Worm (Caenorhabditis elegans) whole organism, L1 larva: ENCODE data around the gene cct-7.
A peak's percentile ranks its signal among the peaks of the same experiment; 100 is the strongest.

Experiments
- Y116A8C.19 ChIP-seq: sonication (generic microtip); optimal IDR thresholded peaks from 2 replicates; lab custom pipeline; 2016; ENCODE audit warnings: missing compliant biosample characterization, missing genetic modification characterization, borderline replicate concordance
- aha-1 ChIP-seq: fragments of 150-350 bp; optimal IDR thresholded peaks from 2 replicates; lab custom pipeline; 2014; ENCODE audit warnings: missing biosample characterization, missing genetic modification characterization
- aly-2 ChIP-seq: fragments of 150-350 bp; optimal IDR thresholded peaks from 2 replicates; lab custom pipeline; 2014; ENCODE audit warnings: missing biosample characterization, missing genetic modification characterization
- ama-1 ChIP-seq: fragments of 150-350 bp; optimal IDR thresholded peaks from 2 replicates; lab custom pipeline; 2014
- ceh-63 ChIP-seq: fragments of 200-800 bp; sonication (Bioruptor generic); optimal IDR thresholded peaks from 2 replicates; lab custom pipeline; 2018; ENCODE audit warnings: mild to moderate bottlenecking, missing genetic modification characterization, missing compliant biosample characterization
- ceh-8 ChIP-seq: fragments of 200-800 bp; sonication (Bioruptor generic); optimal IDR thresholded peaks from 2 replicates; lab custom pipeline; 2018; ENCODE audit warnings: mild to moderate bottlenecking, missing genetic modification characterization, moderate library complexity, missing compliant biosample characterization
- ceh-88 ChIP-seq: fragments of 200-800 bp; sonication (Bioruptor generic); IDR thresholded peaks from 2 replicates; pipeline ENCODE4 v1.3.6; 2022; ENCODE audit warnings: missing genetic modification characterization, missing compliant biosample characterization
- ceh-90 ChIP-seq: sonication (generic microtip); optimal IDR thresholded peaks from 2 replicates; lab custom pipeline; 2016; ENCODE audit warnings: missing genetic modification characterization, missing compliant biosample characterization
- ces-1 ChIP-seq: fragments of 150-350 bp; optimal IDR thresholded peaks from 2 replicates; lab custom pipeline; 2014; ENCODE audit warnings: missing biosample characterization, missing genetic modification reagents, missing genetic modification characterization
- dpl-1 ChIP-seq, 3 experiments: fragments of 150-350 bp in 2 of 3; sonication (generic microtip) in 1 of 3; optimal IDR thresholded peaks; 2 replicates each; lab custom pipeline; 2014 to 2017; ENCODE audit warnings: missing biosample characterization in 3 of 3, missing genetic modification characterization in 3 of 3, missing genetic modification reagents in 3 of 3
- efl-1 ChIP-seq, 4 experiments: fragments of 150-350 bp; optimal IDR thresholded peaks in 3 of 4; peaks in 1 of 4; 1 replicate in 1 of 4; 2 replicates in 3 of 4; lab custom pipeline; 2014; ENCODE audit warnings: missing biosample characterization in 2 of 4, missing genetic modification characterization in 2 of 4, missing genetic modification reagents in 2 of 4
- efl-3 ChIP-seq: fragments of 200-800 bp; sonication (Bioruptor generic); optimal IDR thresholded peaks from 2 replicates; lab custom pipeline; 2018; ENCODE audit warnings: mild to moderate bottlenecking, missing genetic modification characterization, missing compliant biosample characterization
- egl-13 ChIP-seq: sonication (generic microtip); optimal IDR thresholded peaks from 2 replicates; lab custom pipeline; 2016; ENCODE audit warnings: missing genotype, missing genetic modification reagents, missing genetic modification characterization, missing compliant biosample characterization
- elt-2 ChIP-seq: sonication (generic microtip); optimal IDR thresholded peaks from 2 replicates; lab custom pipeline; 2016; ENCODE audit warnings: missing genetic modification characterization, mild to moderate bottlenecking, inconsistent platforms, missing compliant biosample characterization, missing genetic modification reagents
- elt-3 ChIP-seq, 6 experiments: fragments of 150-350 bp in 1 of 6; sonication (generic microtip); optimal IDR thresholded peaks; 2 replicates each; lab custom pipeline; 2017 to 2018; ENCODE audit warnings: missing biosample characterization in 6 of 6, missing genetic modification characterization in 6 of 6, inconsistent platforms in 1 of 6
- ets-5 ChIP-seq: fragments of 200-800 bp; sonication (Bioruptor generic); IDR thresholded peaks from 2 replicates; pipeline ENCODE4 v1.3.6; 2022; ENCODE audit warnings: missing genetic modification characterization, missing compliant biosample characterization
- fkh-8 ChIP-seq: sonication (generic microtip); optimal IDR thresholded peaks from 2 replicates; lab custom pipeline; 2016; ENCODE audit warnings: mild to moderate bottlenecking, missing genetic modification characterization, missing compliant biosample characterization
- fos-1 ChIP-seq: fragments of 150-350 bp; optimal IDR thresholded peaks from 2 replicates; lab custom pipeline; 2014; ENCODE audit warnings: missing biosample characterization, missing genetic modification characterization
- grh-1 ChIP-seq: fragments of 200-800 bp; sonication (Bioruptor generic); IDR thresholded peaks from 2 replicates; pipeline ENCODE4 v1.3.6; 2022; ENCODE audit warnings: missing genetic modification reagents, missing genetic modification characterization, missing compliant biosample characterization
- hlh-17 ChIP-seq: fragments of 200-800 bp; sonication (Bioruptor generic); optimal IDR thresholded peaks from 2 replicates; lab custom pipeline; 2018; ENCODE audit warnings: missing genetic modification characterization, mild to moderate bottlenecking, missing compliant biosample characterization, moderate library complexity, borderline replicate concordance
- isw-1 ChIP-seq: fragments of 200-800 bp; sonication (Bioruptor generic); IDR thresholded peaks from 2 replicates; pipeline ENCODE4 v1.3.6; 2022; ENCODE audit warnings: missing genetic modification characterization, missing compliant biosample characterization
- lin-15B ChIP-seq: fragments of 150-350 bp; sonication (generic microtip); optimal IDR thresholded peaks from 3 replicates; lab custom pipeline; 2014; ENCODE audit warnings: missing biosample characterization, missing genetic modification characterization
- lin-35 ChIP-seq, 2 experiments: fragments of 150-350 bp; optimal IDR thresholded peaks; 2 replicates each; lab custom pipeline; 2014; ENCODE audit warnings: missing biosample characterization in 2 of 2, missing genetic modification characterization in 2 of 2, missing genetic modification reagents in 2 of 2
- lin-39 ChIP-seq: fragments of 150-350 bp; optimal IDR thresholded peaks from 2 replicates; lab custom pipeline; 2014; ENCODE audit warnings: missing biosample characterization, missing genetic modification reagents, missing genetic modification characterization
- lsy-2 ChIP-seq, 2 experiments: fragments of 150-350 bp; optimal IDR thresholded peaks; 2 replicates each; lab custom pipeline; 2014; ENCODE audit warnings: missing biosample characterization in 2 of 2, missing genetic modification characterization in 2 of 2
- mdl-1 ChIP-seq, 2 experiments: fragments of 150-350 bp; optimal IDR thresholded peaks; 2 replicates each; lab custom pipeline; 2014 to 2017; ENCODE audit warnings: missing biosample characterization in 2 of 2, missing genetic modification characterization in 2 of 2, inconsistent platforms in 1 of 2
- mef-2 ChIP-seq: fragments of 150-350 bp; optimal IDR thresholded peaks from 2 replicates; lab custom pipeline; 2014; ENCODE audit warnings: missing biosample characterization, missing genetic modification characterization
- mep-1 ChIP-seq: fragments of 150-350 bp; optimal IDR thresholded peaks from 2 replicates; lab custom pipeline; 2014; ENCODE audit warnings: missing biosample characterization, missing genetic modification characterization
- nhr-12 ChIP-seq: sonication (generic microtip); optimal IDR thresholded peaks from 2 replicates; lab custom pipeline; 2017; ENCODE audit warnings: missing biosample characterization, missing genetic modification characterization
- nhr-19 ChIP-seq: fragments of 200-800 bp; sonication (Bioruptor generic); conservative IDR thresholded peaks from 2 replicates; pipeline ENCODE4 v1.3.6; 2022; ENCODE audit warnings: missing genetic modification characterization, missing compliant biosample characterization
- nhr-20 ChIP-seq: sonication (generic microtip); optimal IDR thresholded peaks from 2 replicates; lab custom pipeline; 2016; ENCODE audit warnings: mild to moderate bottlenecking, missing genetic modification characterization, missing compliant biosample characterization
- nhr-237 ChIP-seq: fragments of 150-350 bp; optimal IDR thresholded peaks from 2 replicates; lab custom pipeline; 2014; ENCODE audit warnings: missing biosample characterization, missing genetic modification characterization
- nhr-47 ChIP-seq: sonication (generic microtip); optimal IDR thresholded peaks from 2 replicates; lab custom pipeline; 2016; ENCODE audit warnings: mild to moderate bottlenecking, missing genetic modification characterization, moderate library complexity, missing compliant biosample characterization
- nhr-71 ChIP-seq: sonication (generic microtip); optimal IDR thresholded peaks from 2 replicates; lab custom pipeline; 2016; ENCODE audit warnings: mild to moderate bottlenecking, missing genetic modification characterization, moderate library complexity, missing compliant biosample characterization
- nhr-76 ChIP-seq: sonication (generic microtip); optimal IDR thresholded peaks from 2 replicates; lab custom pipeline; 2017; ENCODE audit warnings: missing biosample characterization, missing genetic modification characterization
- nhr-77 ChIP-seq: fragments of 150-350 bp; optimal IDR thresholded peaks from 2 replicates; lab custom pipeline; 2014; ENCODE audit warnings: missing biosample characterization, missing genetic modification characterization
- nhr-84 ChIP-seq: sonication (generic microtip); optimal IDR thresholded peaks from 2 replicates; lab custom pipeline; 2017; ENCODE audit warnings: missing biosample characterization, missing genetic modification characterization
- nhr-90 ChIP-seq: sonication (generic microtip); optimal IDR thresholded peaks from 2 replicates; lab custom pipeline; 2016; ENCODE audit warnings: mild to moderate bottlenecking, missing genetic modification characterization, missing compliant biosample characterization; ENCODE audit not compliant: poor library complexity
- pag-3 ChIP-seq: sonication (generic microtip); optimal IDR thresholded peaks from 2 replicates; lab custom pipeline; 2017; ENCODE audit warnings: missing genetic modification characterization, mild to moderate bottlenecking, missing compliant biosample characterization, antibody characterized with exemption, borderline replicate concordance; ENCODE audit not compliant: insufficient read depth
- pax-3 ChIP-seq: fragments of 200-800 bp; sonication (Bioruptor generic); optimal IDR thresholded peaks from 2 replicates; lab custom pipeline; 2018; ENCODE audit warnings: mild to moderate bottlenecking, missing genetic modification characterization, moderate library complexity, missing compliant biosample characterization
- pqm-1 ChIP-seq: sonication (generic microtip); optimal IDR thresholded peaks from 3 replicates; lab custom pipeline; 2017; ENCODE audit warnings: missing biosample characterization, missing genetic modification characterization
- rnt-1 ChIP-seq: sonication (generic microtip); optimal IDR thresholded peaks from 2 replicates; lab custom pipeline; 2016; ENCODE audit warnings: mild to moderate bottlenecking, missing genetic modification characterization, moderate library complexity, missing compliant biosample characterization
- skn-1 ChIP-seq: fragments of 150-350 bp; optimal IDR thresholded peaks from 2 replicates; lab custom pipeline; 2014; ENCODE audit warnings: missing biosample characterization, missing genetic modification characterization
- snu-23 ChIP-seq: sonication (generic microtip); optimal IDR thresholded peaks from 2 replicates; lab custom pipeline; 2016; ENCODE audit warnings: missing genetic modification characterization, missing compliant biosample characterization
- sox-4 ChIP-seq: sonication (generic microtip); optimal IDR thresholded peaks from 2 replicates; lab custom pipeline; 2016; ENCODE audit warnings: missing genetic modification characterization, missing compliant biosample characterization
- sptf-1 ChIP-seq: fragments of 150-350 bp; optimal IDR thresholded peaks from 2 replicates; lab custom pipeline; 2014; ENCODE audit warnings: missing biosample characterization, missing genetic modification characterization
- tbx-2 ChIP-seq: sonication (generic microtip); optimal IDR thresholded peaks from 2 replicates; lab custom pipeline; 2016; ENCODE audit warnings: missing genetic modification characterization, missing compliant biosample characterization
- tlp-1 ChIP-seq: fragments of 150-350 bp; optimal IDR thresholded peaks from 2 replicates; lab custom pipeline; 2014; ENCODE audit warnings: missing biosample characterization, missing genetic modification characterization
- unc-130 ChIP-seq: fragments of 150-350 bp; optimal IDR thresholded peaks from 2 replicates; lab custom pipeline; 2017; ENCODE audit warnings: missing biosample characterization, missing genetic modification characterization, inconsistent platforms
- unc-30 ChIP-seq: sonication (generic microtip); optimal IDR thresholded peaks from 2 replicates; lab custom pipeline; 2017; ENCODE audit warnings: missing biosample characterization, missing genetic modification characterization
- vab-15 ChIP-seq: sonication (generic microtip); optimal IDR thresholded peaks from 2 replicates; lab custom pipeline; 2017; ENCODE audit warnings: missing genotype, mild to moderate bottlenecking, missing genetic modification characterization, missing compliant biosample characterization
- zag-1 ChIP-seq: fragments of 150-350 bp; optimal IDR thresholded peaks from 2 replicates; lab custom pipeline; 2014; ENCODE audit warnings: missing biosample characterization, missing genetic modification characterization
- ztf-11 ChIP-seq, 2 experiments: sonication (generic microtip); optimal IDR thresholded peaks; 2 replicates each; lab custom pipeline; 2016 to 2017; ENCODE audit warnings: missing genetic modification characterization in 2 of 2, missing biosample characterization in 1 of 2, missing compliant biosample characterization in 1 of 2

The cct-7 gene

DNA sequence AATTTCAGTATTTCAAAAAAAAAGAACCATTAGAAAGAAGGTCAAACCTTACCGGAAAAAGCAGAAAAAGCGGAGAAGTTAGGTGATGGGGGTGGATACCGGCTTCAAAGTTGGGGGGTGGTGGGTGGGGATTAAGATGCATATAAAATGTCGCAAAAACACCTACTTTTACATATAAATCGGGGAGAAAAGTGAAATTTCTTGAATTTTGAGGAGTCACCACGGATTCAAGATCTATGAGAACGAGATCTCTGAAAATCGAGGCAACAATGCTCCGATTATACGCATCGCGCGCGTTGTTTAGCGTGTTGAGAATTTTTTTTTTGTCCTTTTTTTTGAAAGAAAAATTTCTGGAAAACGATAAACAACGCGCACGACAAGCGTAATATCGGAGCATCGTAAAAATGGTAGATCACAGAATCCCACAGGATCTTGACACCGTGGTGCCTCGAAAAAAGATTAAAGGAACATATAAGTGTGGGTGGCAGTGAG is 3.5 kb downstream of the cct-7 start:
- peak; percentile 48 for TF ChIP-seq nhr-47 (tag; lab: Kevin White, UChicago)
- TF ChIP-seq dpl-1 (GFP tag; optimal IDR thresholded peaks at IDR 0.05; lab: Kevin White, UChicago), result no peak
- no peak for TF ChIP-seq efl-3 (GFP tag; lab: Kevin White, UChicago)
- TF ChIP-seq pqm-1, result no peak
- TF ChIP-seq grh-1 (GFP tag; lab: Robert Waterston, UW), result no peak
- TF ChIP-seq nhr-237 (tag; lab: Kevin White, UChicago), result no peak
- peak in 1 of 2 experiments; percentile 11 for TF ChIP-seq ztf-11 (tag; optimal IDR thresholded peaks at IDR 0.05; lab: Kevin White, UChicago)
- TF ChIP-seq egl-13 (tag; lab: Kevin White, UChicago), result no peak
- no peak for TF ChIP-seq skn-1 (tag; lab: Kevin White, UChicago)
- no peak for TF ChIP-seq ceh-90 (tag; lab: Kevin White, UChicago)
- no peak for TF ChIP-seq tlp-1
- no peak for TF ChIP-seq unc-130 (tag; lab: Kevin White, UChicago)
- TF ChIP-seq lin-35 (GFP tag; optimal IDR thresholded peaks at IDR 0.05; lab: Kevin White, UChicago), result peak in 1 of 2 experiments; percentile 28
- no peak for TF ChIP-seq ceh-88 (GFP tag; lab: Robert Waterston, UW)
- no peak for TF ChIP-seq zag-1 (tag; lab: Kevin White, UChicago)
- TF ChIP-seq mef-2 (tag; lab: Kevin White, UChicago), result no peak
- TF ChIP-seq nhr-12 (tag; lab: Kevin White, UChicago), result no peak
- no peak for TF ChIP-seq sptf-1 (tag; lab: Kevin White, UChicago)
- TF ChIP-seq fos-1 (tag; lab: Kevin White, UChicago), result no peak
- peak; percentile 27 to 35 for TF ChIP-seq efl-1 (optimal IDR thresholded peaks at IDR 0.05; lab: Kevin White, UChicago)
- TF ChIP-seq efl-1 (GFP tag; optimal IDR thresholded peaks at IDR 0.05 in 1 of 2; lab: Kevin White, UChicago), result peak in 1 of 2 experiments; percentile 22
- TF ChIP-seq nhr-20 (tag; lab: Kevin White, UChicago), result no peak
- peak; percentile 37 for TF ChIP-seq nhr-71 (tag; lab: Kevin White, UChicago)
- no peak for TF ChIP-seq hlh-17
- TF ChIP-seq lin-39 (tag; lab: Kevin White, UChicago), result no peak
- peak; percentile 46 for TF ChIP-seq ama-1 (lab: Kevin White, UChicago)
- no peak for TF ChIP-seq lsy-2 (tag; optimal IDR thresholded peaks at IDR 0.05; lab: Kevin White, UChicago)
- TF ChIP-seq fkh-8 (tag; lab: Kevin White, UChicago), result no peak
- TF ChIP-seq isw-1, result no peak; the same call in 1 of the 2 replicates
- TF ChIP-seq elt-3 (tag; optimal IDR thresholded peaks at IDR 0.05; lab: Kevin White, UChicago), result no peak
- no peak for TF ChIP-seq nhr-84 (tag; lab: Kevin White, UChicago)
- no peak for TF ChIP-seq ceh-63 (GFP tag; lab: Kevin White, UChicago)
- no peak for TF ChIP-seq aha-1
- no peak for TF ChIP-seq pag-3 (tag; lab: Kevin White, UChicago)
- no peak for TF ChIP-seq unc-30
- TF ChIP-seq rnt-1, result peak; percentile 32
- TF ChIP-seq nhr-76 (tag; lab: Kevin White, UChicago), result no peak
- TF ChIP-seq nhr-90 (tag; lab: Kevin White, UChicago), result peak; percentile 17
- peak; percentile 16 for TF ChIP-seq elt-2 (tag; lab: Kevin White, UChicago)
- TF ChIP-seq mep-1 (tag; lab: Kevin White, UChicago), result no peak
- TF ChIP-seq Y116A8C.19 (tag; lab: Kevin White, UChicago), result no peak
- TF ChIP-seq lin-15B (tag; lab: Kevin White, UChicago), result no peak
- no peak for TF ChIP-seq tbx-2 (tag; lab: Kevin White, UChicago)
- no peak for TF ChIP-seq vab-15
- no peak for TF ChIP-seq snu-23 (GFP tag; lab: Kevin White, UChicago)
- TF ChIP-seq mdl-1 (tag; optimal IDR thresholded peaks at IDR 0.05; lab: Kevin White, UChicago), result no peak
- TF ChIP-seq sox-4, result no peak
- TF ChIP-seq pax-3, result peak; percentile 59
- TF ChIP-seq nhr-19 (GFP tag; lab: Robert Waterston, UW), result no peak
- TF ChIP-seq nhr-77 (tag; lab: Kevin White, UChicago), result no peak
- TF ChIP-seq ets-5 (GFP tag; lab: Robert Waterston, UW), result no peak
- TF ChIP-seq aly-2, result peak; percentile 84
- TF ChIP-seq ceh-8 (GFP tag; lab: Kevin White, UChicago), result no peak
- no peak for TF ChIP-seq ces-1 (GFP tag; lab: Kevin White, UChicago)
